Fruit fly (Drosophila melanogaster): ENCODE results near the gene Elp4.

- TF ChIP-seq insv (optimal IDR thresholded peaks at IDR 0.05) (no peak), Sin3A (optimal IDR thresholded peaks at IDR 0.05) (no peak), ttk (optimal IDR thresholded peaks at IDR 0.05) (no peak), h (optimal IDR thresholded peaks at IDR 0.05) (no peak)
These were observed 13.1 kb downstream of the Elp4 start for dm6 chr2L:5537063-5537462.

All from Kc167 (cell line).